Worm (Caenorhabditis elegans) whole organism, late embryonic: ENCODE results near the gene ZC84.1.

Experiments used
- ama-1 ChIP-seq: fragments of 150-350 bp; optimal IDR thresholded peaks from 2 replicates; lab custom pipeline; 2014
- ceh-2 ChIP-seq: sonication (generic microtip); optimal IDR thresholded peaks from 2 replicates; lab custom pipeline; 2016; ENCODE audit warnings: missing genotype, missing genetic modification characterization, missing compliant biosample characterization
- che-1 ChIP-seq: sonication (generic microtip); optimal IDR thresholded peaks from 2 replicates; lab custom pipeline; 2016; ENCODE audit warnings: mild to moderate bottlenecking, missing genetic modification characterization, missing compliant biosample characterization
- fax-1 ChIP-seq: sonication (generic microtip); optimal IDR thresholded peaks from 2 replicates; lab custom pipeline; 2016; ENCODE audit warnings: missing genotype, missing genetic modification characterization, missing compliant biosample characterization
- nhr-11 ChIP-seq: fragments of 150-350 bp; optimal IDR thresholded peaks from 2 replicates; lab custom pipeline; 2014; ENCODE audit warnings: missing biosample characterization, missing genetic modification characterization
- pqm-1 ChIP-seq: sonication (generic microtip); optimal IDR thresholded peaks from 2 replicates; lab custom pipeline; 2016; ENCODE audit warnings: missing genetic modification characterization, missing compliant biosample characterization
- sox-4 ChIP-seq: sonication (generic microtip); optimal IDR thresholded peaks from 2 replicates; lab custom pipeline; 2017; ENCODE audit warnings: mild to moderate bottlenecking, missing genetic modification characterization, inconsistent platforms, missing compliant biosample characterization
- tbx-2 ChIP-seq: sonication (generic microtip); optimal IDR thresholded peaks from 2 replicates; lab custom pipeline; 2016; ENCODE audit warnings: missing genetic modification characterization, missing compliant biosample characterization

DNA sequence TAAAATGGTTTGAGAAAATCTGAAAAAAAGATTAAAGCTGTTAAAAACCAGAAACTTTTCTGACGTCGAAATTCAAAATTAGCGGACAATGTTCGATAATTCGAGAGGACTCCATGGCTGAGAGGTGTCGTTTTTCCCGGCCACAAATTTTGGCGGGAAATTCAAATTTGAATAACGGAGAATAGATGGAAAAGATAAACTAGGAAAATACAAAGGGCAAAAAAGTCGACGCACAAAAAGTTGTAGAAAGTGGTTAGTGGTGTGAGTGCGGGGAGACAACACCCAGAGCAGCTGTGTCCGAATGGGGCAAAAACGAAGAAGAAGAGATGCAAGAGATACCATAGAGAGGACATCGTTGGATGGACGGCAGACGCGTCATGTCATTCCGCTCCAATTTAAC, 15.0 kb downstream of the ZC84.1 start, which contains the start of gene cls-3:
- TF ChIP-seq tbx-2 (tag; lab: Kevin White, UChicago) (peak; percentile 41), ama-1 (lab: Kevin White, UChicago) (no peak), che-1 (peak; percentile 9), nhr-11 (no peak), ceh-2 (tag; lab: Kevin White, UChicago) (no peak), pqm-1 (tag; lab: Kevin White, UChicago) (no peak), sox-4 (tag; lab: Kevin White, UChicago) (no peak), fax-1 (tag; lab: Kevin White, UChicago) (no peak)
